Fruit fly (Drosophila melanogaster): Measurements from ENCODE around the gene CG13398.
A peak's percentile ranks its signal among the peaks of the same experiment; 100 is the strongest.

Gene CG13398

DNA sequence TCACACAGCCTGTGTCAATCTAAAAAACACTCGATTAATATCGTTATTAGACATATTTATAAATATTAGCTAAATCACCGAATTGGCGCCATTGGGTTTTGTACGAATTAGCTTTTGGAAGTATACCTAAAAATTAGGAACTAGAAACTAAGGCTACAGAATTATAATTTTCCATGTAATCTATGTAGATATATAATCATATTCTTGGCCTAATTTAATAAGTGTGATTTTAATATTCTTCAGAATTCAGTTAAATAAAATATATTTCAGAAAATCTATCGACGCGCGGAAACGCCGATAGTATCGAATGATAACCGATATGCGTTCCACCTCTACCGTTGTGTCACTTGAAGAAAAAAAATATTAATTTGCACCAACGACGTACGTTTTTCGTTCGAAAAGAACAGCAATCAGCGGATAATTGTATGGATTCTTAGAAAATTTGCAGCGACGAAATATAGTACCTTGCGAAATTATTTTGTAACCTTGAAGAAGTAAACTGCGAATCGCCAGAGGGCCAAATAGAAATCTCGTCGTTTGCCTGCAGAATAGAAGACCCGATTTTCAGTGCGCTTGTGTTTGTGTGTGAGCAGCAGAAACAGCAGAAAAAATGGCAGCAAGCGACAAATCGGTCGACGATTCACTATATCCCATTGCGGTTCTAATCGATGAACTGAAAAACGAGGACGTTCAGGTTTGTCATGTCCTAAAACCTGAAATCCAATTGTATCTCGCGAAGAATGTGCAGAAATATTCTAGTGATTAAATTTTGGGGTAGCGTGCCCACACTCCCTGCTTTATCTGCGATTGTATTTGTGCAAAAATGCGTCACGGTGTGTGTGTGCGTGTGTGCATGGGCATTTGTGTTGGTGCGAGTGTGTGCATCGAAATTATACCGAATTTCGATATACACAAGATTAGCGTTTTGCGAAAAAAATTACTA lies 49.1 kb downstream of the CG13398 start, which contains the start of gene Pp2A-29B (continued):
- peak; percentile 65 for TF ChIP-seq YL-1 (GFP tag; optimal IDR thresholded peaks at IDR 0.05)
- no peak for TF ChIP-seq CG7786 (GFP tag; optimal IDR thresholded peaks at IDR 0.05)
- no peak for TF ChIP-seq crc (GFP tag; optimal IDR thresholded peaks at IDR 0.05)
- TF ChIP-seq CG12104 (GFP tag; optimal IDR thresholded peaks at IDR 0.05) = no peak
- peak; percentile 45 for TF ChIP-seq grau (tag; optimal IDR thresholded peaks at IDR 0.05)
- TF ChIP-seq HLH3B (GFP tag; IDR thresholded peaks at IDR 0.05) = no peak
- TF ChIP-seq sc (optimal IDR thresholded peaks at IDR 0.05) = no peak
- no peak for TF ChIP-seq sc (GFP tag; optimal IDR thresholded peaks at IDR 0.05)
- peak; percentile 57 for TF ChIP-seq Med (GFP tag)
- TF ChIP-seq ERR (GFP tag; optimal IDR thresholded peaks at IDR 0.05) = no peak
- TF ChIP-seq CG15696 (tag; optimal IDR thresholded peaks at IDR 0.05) = peak; percentile 35
- no peak for TF ChIP-seq CG7745 (tag; optimal IDR thresholded peaks at IDR 0.05)
- TF ChIP-seq esg (GFP tag; conservative IDR thresholded peaks at IDR 0.05) = no peak
- no peak for TF ChIP-seq eve (GFP tag; optimal IDR thresholded peaks at IDR 0.05)
- TF ChIP-seq so (GFP tag; IDR thresholded peaks at IDR 0.05) = no peak
- TF ChIP-seq bsh (GFP tag; optimal IDR thresholded peaks at IDR 0.05) = no peak
- TF ChIP-seq unc-4 (GFP tag; IDR thresholded peaks at IDR 0.05; ENCODE audit: partially characterized antibody) = peak; percentile 98
- TF ChIP-seq vvl (GFP tag; IDR thresholded peaks at IDR 0.05) = 0 out of 2 replicates have a peak, but pooled peaks have one; percentile 11
- TF ChIP-seq caup (GFP tag; optimal IDR thresholded peaks at IDR 0.05; ENCODE audit: severe bottlenecking) = no peak
- peak; percentile 99 for TF ChIP-seq sna (GFP tag; IDR thresholded peaks at IDR 0.05; ENCODE audit: partially characterized antibody)
- TF ChIP-seq CG6683 (GFP tag; optimal IDR thresholded peaks at IDR 0.05) = no peak
- no peak for TF ChIP-seq odd (GFP tag; optimal IDR thresholded peaks at IDR 0.05)
- no peak for TF ChIP-seq CG7987 (GFP tag; optimal IDR thresholded peaks at IDR 0.05)
- TF ChIP-seq C15 (GFP tag; IDR thresholded peaks at IDR 0.05) = no peak
- TF ChIP-seq ato (GFP tag; IDR thresholded peaks at IDR 0.05; ENCODE audit: partially characterized antibody) = peak; percentile 95
- no peak for TF ChIP-seq gt (GFP tag; IDR thresholded peaks at IDR 0.05)
- no peak for TF ChIP-seq Rx (GFP tag; IDR thresholded peaks at IDR 0.05)
- no peak for TF ChIP-seq Camta (GFP tag; optimal IDR thresholded peaks at IDR 0.05)
- TF ChIP-seq zfh1 (GFP tag; IDR thresholded peaks at IDR 0.05) = no peak
- TF ChIP-seq ssp (GFP tag; IDR thresholded peaks at IDR 0.05) = no peak; the same call in 1 of the 2 replicates
- no peak for TF ChIP-seq gsb (GFP tag; IDR thresholded peaks at IDR 0.05)
- no peak for TF ChIP-seq ken (GFP tag; IDR thresholded peaks at IDR 0.05)
- peak; percentile 55 for TF ChIP-seq kni (GFP tag; optimal IDR thresholded peaks at IDR 0.05)
- TF ChIP-seq zen2 (GFP tag; IDR thresholded peaks at IDR 0.05; ENCODE audit: partially characterized antibody) = peak; percentile 98
- no peak for TF ChIP-seq peb (GFP tag; IDR thresholded peaks at IDR 0.05)
- peak; percentile 80 for TF ChIP-seq Dp (GFP tag; optimal IDR thresholded peaks at IDR 0.05)
- TF ChIP-seq CG3847 (GFP tag; IDR thresholded peaks at IDR 0.05) = peak; percentile 51; the same call in 1 of the 2 replicates
- TF ChIP-seq Awh (GFP tag; IDR thresholded peaks at IDR 0.05) = no peak
- TF ChIP-seq hb (GFP tag; IDR thresholded peaks at IDR 0.05; ENCODE audit: partially characterized antibody) = peak; percentile 99
- no peak for TF ChIP-seq CG13424 (tag; optimal IDR thresholded peaks at IDR 0.05)
- TF ChIP-seq CG7928 (GFP tag; optimal IDR thresholded peaks at IDR 0.05) = no peak
- peak; percentile 92 for TF ChIP-seq sd (tag; optimal IDR thresholded peaks at IDR 0.05)
- TF ChIP-seq Nf-YA (GFP tag; IDR thresholded peaks at IDR 0.05) = no peak
- no peak for TF ChIP-seq ac (GFP tag; optimal IDR thresholded peaks at IDR 0.05)
- TF ChIP-seq H2.0 (GFP tag; IDR thresholded peaks at IDR 0.05) = no peak
- no peak for TF ChIP-seq chif (GFP tag; optimal IDR thresholded peaks at IDR 0.05)
- TF ChIP-seq Sox102F (GFP tag; optimal IDR thresholded peaks at IDR 0.05) = no peak
- TF ChIP-seq p53 (GFP tag; optimal IDR thresholded peaks at IDR 0.05) = no peak
- TF ChIP-seq luna (GFP tag; optimal IDR thresholded peaks at IDR 0.05) = no peak

Data from whole organism, embryonic.